Fruit fly (Drosophila melanogaster) whole organism, prepupa: ENCODE data around the gene CG46523.
A peak's percentile ranks its signal among the peaks of the same experiment; 100 is the strongest.

Experiments
- CG11902 ChIP-seq: fragments of 200-800 bp; sonication (Bioruptor generic); optimal IDR thresholded peaks from 3 replicates; lab custom pipeline; 2016; ENCODE audit warnings: missing biosample characterization, missing genetic modification characterization
- CG1621 ChIP-seq: fragments of 200-800 bp; sonication (Bioruptor generic); optimal IDR thresholded peaks from 3 replicates; lab custom pipeline; 2018; ENCODE audit warnings: missing biosample characterization, mild to moderate bottlenecking, missing genetic modification characterization
- CG3032 ChIP-seq: fragments of 200-800 bp; optimal IDR thresholded peaks from 2 replicates; lab custom pipeline; 2019; ENCODE audit warnings: missing biosample characterization, mild to moderate bottlenecking, missing genetic modification characterization, moderate library complexity
- CG31627 ChIP-seq: fragments of 200-800 bp; sonication (Bioruptor generic); optimal IDR thresholded peaks from 3 replicates; lab custom pipeline; 2016; ENCODE audit warnings: missing biosample characterization, missing genetic modification characterization
- CG32006 ChIP-seq: fragments of 200-800 bp; sonication (Bioruptor generic); optimal IDR thresholded peaks from 3 replicates; lab custom pipeline; 2017; ENCODE audit warnings: missing biosample characterization, mild to moderate bottlenecking, missing genetic modification characterization
- CG6163 ChIP-seq: fragments of 200-800 bp; sonication (Bioruptor generic); IDR thresholded peaks from 3 replicates; pipeline ENCODE4 v1.3.6; 2022; ENCODE audit warnings: missing biosample characterization, missing genetic modification characterization
- CG6792 ChIP-seq: fragments of 200-800 bp; sonication (Bioruptor generic); optimal IDR thresholded peaks from 3 replicates; lab custom pipeline; 2016; ENCODE audit warnings: missing biosample characterization, missing genetic modification characterization
- Eip78C ChIP-seq: fragments of 200-800 bp; sonication (Bioruptor generic); peaks from one replicate; lab custom pipeline; 2016; ENCODE audit warnings: missing biosample characterization, missing genetic modification characterization
- Eip93F ChIP-seq: fragments of 200-800 bp; sonication (Bioruptor generic); optimal IDR thresholded peaks from 2 replicates; lab custom pipeline; 2016; ENCODE audit warnings: missing biosample characterization, mild to moderate bottlenecking, missing genetic modification characterization
- Hr39 ChIP-seq: fragments of 200-800 bp; sonication (Bioruptor generic); optimal IDR thresholded peaks from 2 replicates; lab custom pipeline; 2016; ENCODE audit warnings: missing biosample characterization, missing genetic modification characterization
- acj6 ChIP-seq: fragments of 200-800 bp; sonication (Bioruptor generic); optimal IDR thresholded peaks from 3 replicates; lab custom pipeline; 2016; ENCODE audit warnings: missing biosample characterization, missing genetic modification characterization
- cyc ChIP-seq: fragments of 200-800 bp; sonication (Bioruptor generic); optimal IDR thresholded peaks from 3 replicates; lab custom pipeline; 2016; ENCODE audit warnings: missing biosample characterization, missing genetic modification characterization
- dsx ChIP-seq: fragments of 200-800 bp; optimal IDR thresholded peaks from 3 replicates; lab custom pipeline; 2019; ENCODE audit warnings: missing biosample characterization, mild to moderate bottlenecking, missing genetic modification characterization, moderate library complexity; ENCODE audit not compliant: poor library complexity, severe bottlenecking
- eg ChIP-seq: fragments of 200-800 bp; sonication (Bioruptor generic); IDR thresholded peaks from 3 replicates; pipeline ENCODE4 v1.3.6; 2022; ENCODE audit warnings: missing biosample characterization, missing genetic modification characterization
- fkh ChIP-seq: fragments of 200-800 bp; sonication (Bioruptor generic); optimal IDR thresholded peaks from 3 replicates; lab custom pipeline; 2017; ENCODE audit warnings: missing biosample characterization, mild to moderate bottlenecking, missing genetic modification characterization, moderate library complexity
- svp ChIP-seq: fragments of 200-800 bp; sonication (Bioruptor generic); peaks from one replicate; lab custom pipeline; 2016; ENCODE audit warnings: missing biosample characterization, missing genetic modification characterization

Gene CG46523

dm6 chr3L:1885436-1885835 lies 53.5 kb downstream of the CG46523 start, which contains the start of gene Tmhs:
Tmhs (plus strand) TSS chr3L:1885657.
- TF ChIP-seq acj6 (GFP tag; lab: Kevin White, UChicago) (no peak), CG11902 (no peak), Eip93F (GFP tag; lab: Kevin White, UChicago) (no peak), CG3032 (tag; lab: Kevin White, UChicago) (no peak), Hr39 (no peak), CG6163 (peak; percentile 34; the same call in 1 of the 3 replicates), CG31627 (GFP tag; lab: Kevin White, UChicago) (no peak), CG32006 (GFP tag; lab: Kevin White, UChicago) (no peak), eg (GFP tag; lab: Robert Waterston, UW) (peak; percentile 45; the same call in 1 of the 3 replicates)

- TF ChIP-seq CG1621 (tag; lab: Kevin White, UChicago) = peak; percentile 99
- TF ChIP-seq CG6792 (GFP tag; lab: Kevin White, UChicago) = no peak
- TF ChIP-seq cyc (GFP tag; lab: Kevin White, UChicago) = no peak
- peak; percentile 29 for TF ChIP-seq fkh (GFP tag; lab: Kevin White, UChicago)
- TF ChIP-seq dsx = peak; percentile 4
- TF ChIP-seq Eip78C (GFP tag; lab: Kevin White, UChicago) = peak; percentile 48
- peak; percentile 90 for TF ChIP-seq svp
These were observed 54.3 kb downstream of the CG46523 start, which contains the start of gene Aprt for dm6 chr3L:1884652-1885051. Aprt (minus strand) TSS chr3L:1885019.
